Worm (Caenorhabditis elegans): ENCODE data around the gene cdd-1.

- TF ChIP-seq hlh-26 (GFP tag; conservative IDR thresholded peaks at IDR 0.05) (no peak), pha-4 (tag; optimal IDR thresholded peaks at IDR 0.05) (no peak), F57C9.4 (tag; optimal IDR thresholded peaks at IDR 0.05) (no peak), lin-35 (GFP tag; optimal IDR thresholded peaks at IDR 0.05) (no peak)
These were observed 51.8 kb downstream of the cdd-1 start, which contains the start of gene hil-3 for ce11 chrX:8158975-8159813.

Data from whole organism, young adult.